Fruit fly (Drosophila melanogaster) whole organism, embryonic: Measurements from ENCODE around the gene Shaw.

Experiments used
- B-H1 ChIP-seq: fragments of 200-800 bp; sonication (Bioruptor generic); IDR thresholded peaks from 3 replicates; pipeline ENCODE4 v1.3.6; 2022; ENCODE audit warnings: missing biosample characterization, missing genetic modification characterization
- Bdp1 ChIP-seq: fragments of 200-800 bp; sonication (Bioruptor generic); optimal IDR thresholded peaks from 3 replicates; lab custom pipeline; 2016; ENCODE audit warnings: missing biosample characterization, missing genetic modification characterization
- CG10366 ChIP-seq: fragments of 200-800 bp; sonication (Bioruptor generic); IDR thresholded peaks from 2 replicates; pipeline ENCODE4 v1.3.6; 2022; ENCODE audit warnings: missing biosample characterization, missing genetic modification characterization
- CG11247 ChIP-seq: fragments of 200-800 bp; sonication (Bioruptor generic); IDR thresholded peaks from 2 replicates; pipeline ENCODE4 v1.3.6; 2022; ENCODE audit warnings: missing biosample characterization, missing genetic modification characterization
- CG11696 ChIP-seq: fragments of 200-800 bp; sonication (Bioruptor generic); IDR thresholded peaks from 2 replicates; pipeline ENCODE4 v1.3.6; 2022; ENCODE audit warnings: missing biosample characterization, missing genetic modification characterization
- CG12942 ChIP-seq: fragments of 200-800 bp; sonication (Bioruptor generic); optimal IDR thresholded peaks from 3 replicates; lab custom pipeline; 2016; ENCODE audit warnings: missing biosample characterization, missing genetic modification characterization
- CG14441 ChIP-seq: fragments of 200-800 bp; sonication (Bioruptor generic); IDR thresholded peaks from 2 replicates; pipeline ENCODE4 v1.3.6; 2022; ENCODE audit warnings: missing biosample characterization, missing genetic modification characterization
- CG18599 ChIP-seq: fragments of 200-800 bp; sonication (Bioruptor generic); optimal IDR thresholded peaks from 3 replicates; lab custom pipeline; 2017; ENCODE audit warnings: missing biosample characterization, missing genetic modification characterization, mild to moderate bottlenecking, moderate library complexity, missing genetic modification reagents
- CG4424 ChIP-seq: fragments of 200-800 bp; sonication (Bioruptor generic); optimal IDR thresholded peaks from 3 replicates; lab custom pipeline; 2016; ENCODE audit warnings: missing biosample characterization, missing genetic modification characterization
- CG7556 ChIP-seq: fragments of 200-800 bp; sonication (Bioruptor generic); optimal IDR thresholded peaks from 2 replicates; lab custom pipeline; 2017; ENCODE audit warnings: missing biosample characterization, mild to moderate bottlenecking, missing genetic modification characterization
- CG7839 ChIP-seq: fragments of 200-800 bp; sonication (Bioruptor generic); optimal IDR thresholded peaks from 3 replicates; lab custom pipeline; 2018; ENCODE audit warnings: missing biosample characterization, mild to moderate bottlenecking, missing genetic modification characterization, moderate library complexity
- CG8281 ChIP-seq: fragments of 200-800 bp; sonication (Bioruptor generic); optimal IDR thresholded peaks from 2 replicates; lab custom pipeline; 2018; ENCODE audit warnings: missing biosample characterization, mild to moderate bottlenecking, missing genetic modification characterization, moderate library complexity
- CG8388 ChIP-seq: fragments of 200-800 bp; sonication (Bioruptor generic); optimal IDR thresholded peaks from 2 replicates; lab custom pipeline; 2019; ENCODE audit warnings: missing biosample characterization, mild to moderate bottlenecking, missing genetic modification characterization, moderate library complexity
- Dll ChIP-seq: fragments of 200-800 bp; sonication (Bioruptor generic); IDR thresholded peaks from 4 replicates; pipeline ENCODE4 v1.3.6; 2022; ENCODE audit warnings: missing biosample characterization, missing genetic modification characterization; ENCODE audit not compliant: partially characterized antibody
- Dp ChIP-seq: fragments of 200-800 bp; sonication (Bioruptor generic); optimal IDR thresholded peaks from 2 replicates; lab custom pipeline; 2018; ENCODE audit warnings: missing biosample characterization, mild to moderate bottlenecking, missing genetic modification characterization, moderate library complexity
- Fer3 ChIP-seq: fragments of 200-800 bp; sonication (Bioruptor generic); optimal IDR thresholded peaks from 2 replicates; lab custom pipeline; 2018; ENCODE audit warnings: missing biosample characterization, mild to moderate bottlenecking, missing genetic modification characterization, moderate library complexity
- Hmx ChIP-seq: fragments of 200-800 bp; sonication (Bioruptor generic); optimal IDR thresholded peaks from 2 replicates; lab custom pipeline; 2016; ENCODE audit warnings: missing biosample characterization, missing genetic modification characterization
- Hsf ChIP-seq: fragments of 200-800 bp; sonication (Bioruptor generic); optimal IDR thresholded peaks from 3 replicates; lab custom pipeline; 2016; ENCODE audit warnings: missing biosample characterization, missing genetic modification characterization
- MTF-1 ChIP-seq: fragments of 200-800 bp; sonication (Bioruptor generic); optimal IDR thresholded peaks from 2 replicates; lab custom pipeline; 2018; ENCODE audit warnings: missing biosample characterization, mild to moderate bottlenecking, missing genetic modification characterization, borderline replicate concordance
- Meics ChIP-seq: fragments of 200-800 bp; sonication (Bioruptor generic); optimal IDR thresholded peaks from 2 replicates; lab custom pipeline; 2017; ENCODE audit warnings: missing biosample characterization, mild to moderate bottlenecking, missing genetic modification characterization
- NFAT ChIP-seq: fragments of 200-800 bp; sonication (Bioruptor generic); IDR thresholded peaks from 2 replicates; pipeline ENCODE4 v1.3.6; 2022; ENCODE audit warnings: missing biosample characterization, missing genetic modification characterization
- Nf-YB ChIP-seq: fragments of 200-800 bp; sonication (Bioruptor generic); optimal IDR thresholded peaks from 3 replicates; lab custom pipeline; 2019; ENCODE audit warnings: missing biosample characterization, mild to moderate bottlenecking, missing genetic modification characterization, moderate library complexity
- NfI ChIP-seq: fragments of 200-800 bp; sonication (Bioruptor generic); optimal IDR thresholded peaks from 3 replicates; lab custom pipeline; 2018; ENCODE audit warnings: missing biosample characterization, mild to moderate bottlenecking, missing genetic modification characterization, moderate library complexity
- TFAM ChIP-seq: fragments of 200-800 bp; sonication (Bioruptor generic); optimal IDR thresholded peaks from 2 replicates; lab custom pipeline; 2017; ENCODE audit warnings: missing biosample characterization, missing genetic modification characterization, inconsistent platforms
- Trl ChIP-seq, 3 experiments: fragments of >200 bp in 2 of 3; fragments of 200-800 bp in 1 of 3; sonication (Bioruptor generic) in 1 of 3; optimal IDR thresholded peaks; 2 replicates in 1 of 3; 3 replicates in 2 of 3; lab custom pipeline; 2016 to 2017; ENCODE audit warnings: missing biosample characterization in 1 of 3, missing genetic modification characterization in 1 of 3
- Vsx1 ChIP-seq: fragments of 200-800 bp; sonication (Bioruptor generic); optimal IDR thresholded peaks from 2 replicates; lab custom pipeline; 2017; ENCODE audit warnings: missing biosample characterization, mild to moderate bottlenecking, missing genetic modification characterization, missing genetic modification reagents
- YL-1 ChIP-seq: fragments of 200-800 bp; sonication (Bioruptor generic); optimal IDR thresholded peaks from 3 replicates; lab custom pipeline; 2017; ENCODE audit warnings: missing biosample characterization, mild to moderate bottlenecking, missing genetic modification characterization
- crc ChIP-seq: fragments of 200-800 bp; sonication (Bioruptor generic); optimal IDR thresholded peaks from 2 replicates; lab custom pipeline; 2016; ENCODE audit warnings: missing biosample characterization, missing genetic modification characterization
- crp ChIP-seq, 2 experiments: fragments of 200-800 bp; sonication (Bioruptor generic); optimal IDR thresholded peaks; 2 replicates in 1 of 2; 3 replicates in 1 of 2; lab custom pipeline; 2017; ENCODE audit warnings: missing biosample characterization in 2 of 2, missing genetic modification characterization in 2 of 2, mild to moderate bottlenecking in 1 of 2, moderate library complexity in 1 of 2
- dan ChIP-seq: fragments of 200-800 bp; sonication (Bioruptor generic); IDR thresholded peaks from 2 replicates; pipeline ENCODE4 v1.3.6; 2022; ENCODE audit warnings: missing biosample characterization, missing genetic modification characterization
- danr ChIP-seq: fragments of 200-800 bp; sonication (Bioruptor generic); IDR thresholded peaks from 2 replicates; pipeline ENCODE4 v1.3.6; 2022; ENCODE audit warnings: missing biosample characterization, missing genetic modification characterization
- dati ChIP-seq: fragments of 200-800 bp; sonication (Bioruptor generic); IDR thresholded peaks from 2 replicates; pipeline ENCODE4 v1.3.6; 2022; ENCODE audit warnings: missing biosample characterization, missing genetic modification characterization
- dm ChIP-seq: fragments of 200-800 bp; sonication (Bioruptor generic); optimal IDR thresholded peaks from 3 replicates; lab custom pipeline; 2016; ENCODE audit warnings: missing biosample characterization, missing genetic modification characterization
- gcm ChIP-seq: fragments of 200-800 bp; sonication (Bioruptor generic); optimal IDR thresholded peaks from 2 replicates; lab custom pipeline; 2019; ENCODE audit warnings: missing biosample characterization, mild to moderate bottlenecking, missing genetic modification characterization, moderate library complexity
- gsb ChIP-seq: fragments of 200-800 bp; sonication (Bioruptor generic); IDR thresholded peaks from 2 replicates; pipeline ENCODE4 v1.3.6; 2022; ENCODE audit warnings: missing biosample characterization, missing genetic modification characterization
- jigr1 ChIP-seq: fragments of 200-800 bp; sonication (Bioruptor generic); IDR thresholded peaks from 3 replicates; pipeline ENCODE4 v1.3.6; 2022; ENCODE audit warnings: missing biosample characterization, missing genetic modification characterization
- jing ChIP-seq: fragments of 200-800 bp; sonication (Bioruptor generic); optimal IDR thresholded peaks from 2 replicates; lab custom pipeline; 2018; ENCODE audit warnings: missing biosample characterization, mild to moderate bottlenecking, missing genetic modification characterization
- luna ChIP-seq: fragments of 200-800 bp; sonication (Bioruptor generic); optimal IDR thresholded peaks from 2 replicates; lab custom pipeline; 2016; ENCODE audit warnings: missing biosample characterization, missing genetic modification characterization
- mld ChIP-seq: fragments of 200-800 bp; sonication (Bioruptor generic); IDR thresholded peaks from 3 replicates; pipeline ENCODE4 v1.3.6; 2022; ENCODE audit warnings: missing biosample characterization, missing genetic modification characterization; ENCODE audit not compliant: partially characterized antibody
- pho ChIP-seq: fragments of 200-800 bp; sonication (Bioruptor generic); optimal IDR thresholded peaks from 2 replicates; lab custom pipeline; 2016; ENCODE audit warnings: missing biosample characterization, missing genetic modification characterization
- run ChIP-seq: fragments of 200-800 bp; sonication (Bioruptor generic); optimal IDR thresholded peaks from 3 replicates; lab custom pipeline; 2018; ENCODE audit warnings: missing biosample characterization, mild to moderate bottlenecking, missing genetic modification characterization
- shn ChIP-seq: fragments of 200-800 bp; sonication (Bioruptor generic); optimal IDR thresholded peaks from 3 replicates; lab custom pipeline; 2016; ENCODE audit warnings: missing biosample characterization, missing genetic modification characterization
- sr ChIP-seq: fragments of 200-800 bp; sonication (Bioruptor generic); IDR thresholded peaks from 3 replicates; pipeline ENCODE4 v1.3.6; 2022; ENCODE audit warnings: missing biosample characterization, missing genetic modification characterization
- tio ChIP-seq: fragments of 200-800 bp; sonication (Bioruptor generic); optimal IDR thresholded peaks from 2 replicates; lab custom pipeline; 2017; ENCODE audit warnings: missing biosample characterization, missing genetic modification characterization, inconsistent platforms
- trh ChIP-seq: fragments of 200-800 bp; sonication (Bioruptor generic); optimal IDR thresholded peaks from 2 replicates; lab custom pipeline; 2016; ENCODE audit warnings: missing biosample characterization, missing genetic modification characterization
- twi ChIP-seq: fragments of 200-800 bp; optimal IDR thresholded peaks from 2 replicates; lab custom pipeline; 2019; ENCODE audit warnings: missing biosample characterization, mild to moderate bottlenecking, missing genetic modification characterization, moderate library complexity
- usp ChIP-seq: fragments of >200 bp; optimal IDR thresholded peaks from 2 replicates; lab custom pipeline; 2017; ENCODE audit warnings: missing biosample characterization, missing genetic modification characterization

Gene Shaw

DNA sequence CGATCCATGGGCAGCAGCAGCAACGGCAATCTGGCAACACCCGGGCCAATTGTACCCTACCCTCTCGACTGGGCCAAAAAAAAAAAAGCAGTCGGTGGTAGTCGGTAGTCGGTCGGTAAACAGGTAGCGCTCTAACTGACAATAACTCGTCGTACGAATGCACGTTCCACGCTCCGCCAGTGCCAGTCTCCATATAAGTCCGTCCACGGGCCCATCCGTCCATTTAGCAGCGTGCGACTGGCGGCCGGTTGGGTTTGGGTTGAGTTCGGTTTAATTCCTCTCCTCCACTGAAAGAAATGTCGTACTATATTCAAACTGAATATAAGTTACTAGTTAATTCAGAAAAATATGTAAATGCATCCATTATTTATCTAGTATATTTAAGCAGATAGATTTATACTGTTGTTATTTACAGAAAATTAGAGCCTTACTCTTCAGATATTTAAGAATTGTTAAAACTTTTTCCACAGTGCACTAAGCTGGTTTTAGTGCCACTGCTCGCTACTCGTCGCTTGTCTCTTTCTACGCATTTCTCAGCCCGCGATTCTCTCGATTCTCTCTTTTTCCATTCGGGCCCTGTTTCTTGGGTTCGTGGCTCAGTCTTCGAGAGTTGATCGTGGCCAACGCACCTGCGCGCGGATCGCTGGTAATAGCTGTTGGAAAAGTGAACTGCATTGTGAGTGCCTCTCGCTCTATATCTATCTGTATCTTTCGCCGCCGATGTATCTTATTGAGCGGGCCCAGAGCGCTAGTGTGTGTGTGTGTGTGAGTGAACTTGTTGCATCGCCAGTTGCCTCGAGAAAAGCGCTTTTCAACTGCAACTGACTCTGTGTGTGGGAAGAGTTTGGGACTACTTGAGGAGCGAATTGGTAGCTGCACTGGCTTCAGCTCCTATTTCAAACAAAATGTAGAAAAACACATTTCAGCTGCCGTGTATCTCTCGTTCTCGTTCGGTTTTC lies 53.4 kb downstream of the Shaw start, which contains the start of gene bowl:
Gene bowl (plus strand): TSS at position 592 of the 959 bp plus-strand sequence.
- TF ChIP-seq CG12942 (GFP tag; lab: Kevin White, UChicago) (peak; percentile 91), mld (GFP tag; lab: Robert Waterston, UW) (no peak), MTF-1 (GFP tag; lab: Kevin White, UChicago) (peak; percentile 59), CG11696 (GFP tag; lab: Robert Waterston, UW) (peak; percentile 90), Hsf (GFP tag; lab: Kevin White, UChicago) (peak; percentile 93), Meics (GFP tag; lab: Kevin White, UChicago) (peak; percentile 89), gcm (GFP tag; lab: Kevin White, UChicago) (peak; percentile 98), sr (peak; percentile 69; the same call in 1 of the 3 replicates), CG11247 (GFP tag; lab: Robert Waterston, UW) (peak; percentile 95), NFAT (GFP tag; lab: Robert Waterston, UW) (peak; percentile 90), CG4424 (peak; percentile 95), dan (peak; percentile 91), Hmx (GFP tag; lab: Kevin White, UChicago) (peak; percentile 90), CG18599 (GFP tag; lab: Kevin White, UChicago) (peak; percentile 94), YL-1 (peak; percentile 70), shn (GFP tag; lab: Kevin White, UChicago) (peak; percentile 79), danr (GFP tag; lab: Robert Waterston, UW) (peak; percentile 91), crp (GFP tag; optimal IDR thresholded peaks at IDR 0.05; lab: Kevin White, UChicago) (peak in 1 of 2 experiments; percentile 66), CG14441 (GFP tag; lab: Robert Waterston, UW) (peak; percentile 94), jing (GFP tag; lab: Kevin White, UChicago) (peak; percentile 89), Nf-YB (peak; percentile 79), CG7839 (tag; lab: Kevin White, UChicago) (peak; percentile 98), jigr1 (GFP tag; lab: Robert Waterston, UW) (peak; percentile 91; the same call in 2 of the 3 replicates), dm (GFP tag; lab: Kevin White, UChicago) (peak; percentile 81), NfI (GFP tag; lab: Kevin White, UChicago) (peak; percentile 91), trh (GFP tag; lab: Kevin White, UChicago) (peak; percentile 95), B-H1 (GFP tag; lab: Robert Waterston, UW) (peak; percentile 94), luna (GFP tag; lab: Kevin White, UChicago) (peak; percentile 63), CG10366 (peak; percentile 95), gsb (GFP tag; lab: Robert Waterston, UW) (peak; percentile 85), usp (GFP tag; lab: Kevin White, UChicago) (no peak), Vsx1 (GFP tag; lab: Kevin White, UChicago) (peak; percentile 90), Dll (no peak), twi (peak; percentile 90), Trl (optimal IDR thresholded peaks at IDR 0.05; lab: Kevin White, UChicago) (peak; percentile 71 to 75), Trl (GFP tag; optimal IDR thresholded peaks at IDR 0.05; lab: Kevin White, UChicago) (peak; percentile 90), tio (peak; percentile 96), Fer3 (tag; lab: Kevin White, UChicago) (peak; percentile 85), CG8281 (peak; percentile 73), crc (GFP tag; lab: Kevin White, UChicago) (peak; percentile 86), CG7556 (peak; percentile 97), CG8388 (GFP tag; lab: Kevin White, UChicago) (peak; percentile 92), TFAM (peak; percentile 46), dati (GFP tag; lab: Robert Waterston, UW) (peak; percentile 92), run (tag; lab: Kevin White, UChicago) (peak; percentile 84), pho (GFP tag; lab: Kevin White, UChicago) (peak; percentile 96), Bdp1 (peak; percentile 86), Dp (no peak)
